Fruit fly (Drosophila melanogaster) whole organism, embryonic: ENCODE data around the gene CG15643.

Experiments used
- Aef1 ChIP-seq: fragments of 200-800 bp; sonication (Bioruptor generic); IDR thresholded peaks from 3 replicates; pipeline ENCODE4 v1.3.6; 2022; ENCODE audit warnings: missing biosample characterization, missing genetic modification characterization
- Atf-2 ChIP-seq: fragments of 200-800 bp; sonication (Bioruptor generic); optimal IDR thresholded peaks from 2 replicates; lab custom pipeline; 2016; ENCODE audit warnings: missing biosample characterization, missing genetic modification characterization
- CG10147 ChIP-seq: fragments of 200-800 bp; sonication (Bioruptor generic); optimal IDR thresholded peaks from 2 replicates; lab custom pipeline; 2019; ENCODE audit warnings: missing biosample characterization, mild to moderate bottlenecking, missing genetic modification characterization, moderate library complexity
- CG10543 ChIP-seq: fragments of 200-800 bp; sonication (Bioruptor generic); optimal IDR thresholded peaks from 3 replicates; lab custom pipeline; 2017; ENCODE audit warnings: missing biosample characterization, mild to moderate bottlenecking, missing genetic modification characterization, moderate library complexity
- CG11456 ChIP-seq: fragments of 200-800 bp; sonication (Bioruptor generic); IDR thresholded peaks from 3 replicates; pipeline ENCODE4 v1.3.6; 2022; ENCODE audit warnings: missing biosample characterization, missing genetic modification characterization
- CG12299 ChIP-seq: fragments of 200-800 bp; sonication (Bioruptor generic); optimal IDR thresholded peaks from 2 replicates; lab custom pipeline; 2018; ENCODE audit warnings: missing biosample characterization, mild to moderate bottlenecking, missing genetic modification characterization
- CG12659 ChIP-seq: fragments of 200-800 bp; sonication (Bioruptor generic); optimal IDR thresholded peaks from 3 replicates; lab custom pipeline; 2017; ENCODE audit warnings: mild to moderate bottlenecking, missing biosample characterization, missing genetic modification reagents, missing genetic modification characterization
- CG14014 ChIP-seq: fragments of 200-800 bp; sonication (Bioruptor generic); IDR thresholded peaks from 2 replicates; pipeline ENCODE4 v1.3.6; 2022; ENCODE audit warnings: missing biosample characterization, missing genetic modification characterization
- CG14667 ChIP-seq: fragments of 200-800 bp; sonication (Bioruptor generic); IDR thresholded peaks from 2 replicates; pipeline ENCODE4 v1.3.6; 2022; ENCODE audit warnings: missing biosample characterization, missing genetic modification characterization
- CG17186 ChIP-seq: fragments of 200-800 bp; sonication (Bioruptor generic); optimal IDR thresholded peaks from 3 replicates; lab custom pipeline; 2017; ENCODE audit warnings: missing biosample characterization, missing genetic modification reagents, missing genetic modification characterization
- CG2199 ChIP-seq: fragments of 200-800 bp; sonication (Bioruptor generic); IDR thresholded peaks from 3 replicates; pipeline ENCODE4 v1.3.6; 2022; ENCODE audit warnings: missing biosample characterization, missing genetic modification characterization
- CG4328 ChIP-seq: fragments of 200-800 bp; sonication (Bioruptor generic); optimal IDR thresholded peaks from 3 replicates; lab custom pipeline; 2017; ENCODE audit warnings: missing biosample characterization, missing genetic modification reagents, missing genetic modification characterization
- CG43689 ChIP-seq: fragments of 200-800 bp; sonication (Bioruptor generic); IDR thresholded peaks from 2 replicates; pipeline ENCODE4 v1.3.6; 2022; ENCODE audit warnings: missing biosample characterization, missing genetic modification characterization
- CG5180 ChIP-seq: fragments of 200-800 bp; sonication (Bioruptor generic); optimal IDR thresholded peaks from 3 replicates; lab custom pipeline; 2017; ENCODE audit warnings: missing biosample characterization, missing genetic modification characterization, mild to moderate bottlenecking, moderate library complexity, missing genetic modification reagents
- CG7372 ChIP-seq: fragments of 200-800 bp; sonication (Bioruptor generic); IDR thresholded peaks from 2 replicates; pipeline ENCODE4 v1.3.6; 2022; ENCODE audit warnings: missing biosample characterization, missing genetic modification characterization
- CG7786 ChIP-seq: fragments of 200-800 bp; sonication (Bioruptor generic); optimal IDR thresholded peaks from 2 replicates; lab custom pipeline; 2016; ENCODE audit warnings: missing biosample characterization, missing genetic modification characterization
- CG8089 ChIP-seq: fragments of 200-800 bp; sonication (Bioruptor generic); optimal IDR thresholded peaks from 3 replicates; lab custom pipeline; 2016; ENCODE audit warnings: missing biosample characterization, missing genetic modification characterization
- CG8281 ChIP-seq: fragments of 200-800 bp; sonication (Bioruptor generic); optimal IDR thresholded peaks from 2 replicates; lab custom pipeline; 2018; ENCODE audit warnings: missing biosample characterization, mild to moderate bottlenecking, missing genetic modification characterization, moderate library complexity
- CG8478 ChIP-seq: fragments of >200 bp; optimal IDR thresholded peaks from 2 replicates; lab custom pipeline; 2018
- Deaf1 ChIP-seq: fragments of 200-800 bp; optimal IDR thresholded peaks from 3 replicates; lab custom pipeline; 2019; ENCODE audit warnings: missing biosample characterization, mild to moderate bottlenecking, missing genetic modification characterization, moderate library complexity
- Dip3 ChIP-seq: fragments of 200-800 bp; sonication (Bioruptor generic); optimal IDR thresholded peaks from 3 replicates; lab custom pipeline; 2016; ENCODE audit warnings: missing biosample characterization, missing genetic modification characterization
- Fer2 ChIP-seq: fragments of 200-800 bp; sonication (Bioruptor generic); optimal IDR thresholded peaks from 2 replicates; lab custom pipeline; 2018; ENCODE audit warnings: missing biosample characterization, mild to moderate bottlenecking, missing genetic modification characterization, moderate library complexity
- HLH3B ChIP-seq: fragments of 200-800 bp; sonication (Bioruptor generic); IDR thresholded peaks from 2 replicates; pipeline ENCODE4 v1.3.6; 2022; ENCODE audit warnings: missing biosample characterization, missing genetic modification characterization
- HmgZ ChIP-seq: fragments of 200-800 bp; sonication (Bioruptor generic); optimal IDR thresholded peaks from 2 replicates; lab custom pipeline; 2018; ENCODE audit warnings: missing biosample characterization, mild to moderate bottlenecking, missing genetic modification characterization
- Hmr ChIP-seq: fragments of 200-800 bp; sonication (Bioruptor generic); optimal IDR thresholded peaks from 3 replicates; lab custom pipeline; 2017; ENCODE audit warnings: mild to moderate bottlenecking, missing biosample characterization, missing genetic modification reagents, missing genetic modification characterization
- Hr51 ChIP-seq, 2 experiments: fragments of 200-800 bp; sonication (Bioruptor generic); optimal IDR thresholded peaks; 2 replicates in 1 of 2; 3 replicates in 1 of 2; lab custom pipeline; 2016 to 2018; ENCODE audit warnings: missing biosample characterization in 2 of 2, missing genetic modification characterization in 2 of 2, mild to moderate bottlenecking in 1 of 2, moderate library complexity in 1 of 2
- NK7.1 ChIP-seq: fragments of 200-800 bp; sonication (Bioruptor generic); optimal IDR thresholded peaks from 3 replicates; lab custom pipeline; 2016; ENCODE audit warnings: missing biosample characterization, missing genetic modification characterization
- PHDP ChIP-seq: fragments of 200-800 bp; sonication (Bioruptor generic); optimal IDR thresholded peaks from 3 replicates; lab custom pipeline; 2018; ENCODE audit warnings: missing biosample characterization, mild to moderate bottlenecking, missing genetic modification characterization, moderate library complexity
- Ptx1 ChIP-seq: fragments of 200-800 bp; sonication (Bioruptor generic); IDR thresholded peaks from 2 replicates; pipeline ENCODE4 v1.3.6; 2022; ENCODE audit warnings: missing biosample characterization, missing genetic modification characterization
- Rfx ChIP-seq: fragments of 200-800 bp; sonication (Bioruptor generic); IDR thresholded peaks from 2 replicates; pipeline ENCODE4 v1.3.6; 2022; ENCODE audit warnings: missing biosample characterization, missing genetic modification characterization
- Rx ChIP-seq: fragments of 200-800 bp; sonication (Bioruptor generic); IDR thresholded peaks from 2 replicates; pipeline ENCODE4 v1.3.6; 2022; ENCODE audit warnings: missing biosample characterization, missing genetic modification characterization
- Usf ChIP-seq: fragments of 200-800 bp; sonication (Bioruptor generic); optimal IDR thresholded peaks from 2 replicates; lab custom pipeline; 2017; ENCODE audit warnings: missing genotype, missing biosample characterization, missing genetic modification characterization
- ac ChIP-seq: fragments of 200-800 bp; sonication (Bioruptor generic); optimal IDR thresholded peaks from 3 replicates; lab custom pipeline; 2017; ENCODE audit warnings: missing biosample characterization, mild to moderate bottlenecking, missing genetic modification characterization
- eyg ChIP-seq: fragments of 200-800 bp; sonication (Bioruptor generic); optimal IDR thresholded peaks from 3 replicates; lab custom pipeline; 2016; ENCODE audit warnings: missing biosample characterization, missing genetic modification characterization
- fd3F ChIP-seq: fragments of 200-800 bp; sonication (Bioruptor generic); optimal IDR thresholded peaks from 2 replicates; lab custom pipeline; 2018; ENCODE audit warnings: missing biosample characterization, mild to moderate bottlenecking, missing genetic modification characterization, moderate library complexity
- ftz-f1 ChIP-seq: fragments of 200-800 bp; sonication (Bioruptor generic); optimal IDR thresholded peaks from 2 replicates; lab custom pipeline; 2016; ENCODE audit warnings: missing biosample characterization, missing genetic modification characterization
- gem ChIP-seq: fragments of 200-800 bp; sonication (Bioruptor generic); optimal IDR thresholded peaks from 2 replicates; lab custom pipeline; 2019; ENCODE audit warnings: missing biosample characterization, mild to moderate bottlenecking, missing genetic modification characterization, moderate library complexity
- hbn ChIP-seq: fragments of 200-800 bp; sonication (Bioruptor generic); IDR thresholded peaks from 2 replicates; pipeline ENCODE4 v1.3.6; 2022; ENCODE audit warnings: missing biosample characterization, missing genetic modification characterization; ENCODE audit not compliant: partially characterized antibody
- nerfin-2 ChIP-seq: fragments of 200-800 bp; sonication (Bioruptor generic); IDR thresholded peaks from 2 replicates; pipeline ENCODE4 v1.3.6; 2022; ENCODE audit warnings: missing biosample characterization, missing genetic modification characterization; ENCODE audit not compliant: partially characterized antibody
- nom ChIP-seq: fragments of 200-800 bp; sonication (Bioruptor generic); optimal IDR thresholded peaks from 2 replicates; lab custom pipeline; 2017; ENCODE audit warnings: missing biosample characterization, missing genetic modification characterization, mild to moderate bottlenecking, moderate library complexity, missing genetic modification reagents
- ranshi ChIP-seq: fragments of 200-800 bp; sonication (Bioruptor generic); IDR thresholded peaks from 2 replicates; pipeline ENCODE4 v1.3.6; 2022; ENCODE audit warnings: missing biosample characterization, missing genetic modification characterization
- shn ChIP-seq: fragments of 200-800 bp; sonication (Bioruptor generic); optimal IDR thresholded peaks from 3 replicates; lab custom pipeline; 2016; ENCODE audit warnings: missing biosample characterization, missing genetic modification characterization
- slp2 ChIP-seq: fragments of 200-800 bp; sonication (Bioruptor generic); optimal IDR thresholded peaks from 2 replicates; lab custom pipeline; 2016; ENCODE audit warnings: missing biosample characterization, missing genetic modification characterization
- stwl ChIP-seq: fragments of 200-800 bp; sonication (Bioruptor generic); optimal IDR thresholded peaks from 3 replicates; lab custom pipeline; 2018; ENCODE audit warnings: missing biosample characterization, mild to moderate bottlenecking, missing genetic modification characterization, moderate library complexity
- tap ChIP-seq: fragments of 200-800 bp; optimal IDR thresholded peaks from 3 replicates; lab custom pipeline; 2019; ENCODE audit warnings: missing biosample characterization, mild to moderate bottlenecking, missing genetic modification characterization, moderate library complexity
- trem ChIP-seq: fragments of 200-800 bp; optimal IDR thresholded peaks from 3 replicates; lab custom pipeline; 2019; ENCODE audit warnings: missing biosample characterization, mild to moderate bottlenecking, missing genetic modification characterization, moderate library complexity

Gene CG15643

DNA sequence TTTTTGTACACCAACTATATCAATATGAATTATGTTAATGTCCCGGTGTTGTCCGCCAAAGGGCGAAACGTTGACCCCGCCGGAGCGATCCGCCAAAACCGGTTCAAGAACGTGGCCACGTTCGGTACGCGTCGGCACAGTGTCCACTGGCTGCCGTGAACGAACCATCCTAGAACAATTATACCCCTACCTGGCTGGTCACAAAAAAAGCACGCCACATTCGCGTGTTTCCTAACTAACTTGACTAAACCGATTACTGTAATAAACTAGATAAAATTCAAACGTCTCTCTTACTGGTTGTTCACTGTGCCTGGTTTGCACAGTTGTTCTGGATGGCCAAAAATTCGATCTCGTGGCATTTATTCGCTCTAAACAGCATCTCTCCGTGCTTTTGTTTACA, 7.6 kb upstream of the CG15643 start (continued):
- TF ChIP-seq CG12659 (GFP tag; lab: Kevin White, UChicago) (peak; percentile 91), CG8281 (tag; lab: Kevin White, UChicago) (peak; percentile 70), CG5180 (GFP tag; lab: Kevin White, UChicago) (peak; percentile 65), CG7786 (peak; percentile 93), hbn (GFP tag; lab: Robert Waterston, UW) (no peak), CG17186 (peak; percentile 52), PHDP (tag; lab: Kevin White, UChicago) (peak; percentile 90), nerfin-2 (GFP tag; lab: Robert Waterston, UW) (no peak), Usf (GFP tag; lab: Kevin White, UChicago) (peak; percentile 80), nom (GFP tag; lab: Kevin White, UChicago) (peak; percentile 91), CG12299 (tag; lab: Kevin White, UChicago) (peak; percentile 82), CG14014 (GFP tag; lab: Robert Waterston, UW) (peak; percentile 94), shn (GFP tag; lab: Kevin White, UChicago) (peak; percentile 84), ftz-f1 (GFP tag; lab: Kevin White, UChicago) (peak; percentile 73), NK7.1 (GFP tag; lab: Kevin White, UChicago) (peak; percentile 77), HLH3B (peak; percentile 86), CG2199 (no peak), Deaf1 (tag; lab: Kevin White, UChicago) (peak; percentile 65), CG10543 (peak; percentile 88), Atf-2 (GFP tag; lab: Kevin White, UChicago) (peak; percentile 83), CG43689 (GFP tag; lab: Robert Waterston, UW) (peak; percentile 69), CG10147 (GFP tag; lab: Kevin White, UChicago) (peak; percentile 88), gem (tag; lab: Kevin White, UChicago) (peak; percentile 91), tap (peak; percentile 82), Ptx1 (peak; percentile 90), HmgZ (tag; lab: Kevin White, UChicago) (peak; percentile 94), CG7372 (GFP tag; lab: Robert Waterston, UW) (peak; percentile 92), trem (tag; lab: Kevin White, UChicago) (peak; percentile 70), eyg (GFP tag; lab: Kevin White, UChicago) (peak; percentile 84), Aef1 (GFP tag; lab: Robert Waterston, UW) (peak; percentile 93), Hr51 (GFP tag; optimal IDR thresholded peaks at IDR 0.05; lab: Kevin White, UChicago) (peak in 1 of 2 experiments; percentile 88), Rx (GFP tag; lab: Robert Waterston, UW) (peak; percentile 87), CG4328 (GFP tag; lab: Kevin White, UChicago) (peak; percentile 64), Rfx (GFP tag; lab: Robert Waterston, UW) (peak; percentile 98), ac (GFP tag; lab: Kevin White, UChicago) (peak; percentile 70), Fer2 (tag; lab: Kevin White, UChicago) (peak; percentile 82), Hmr (GFP tag; lab: Kevin White, UChicago) (peak; percentile 93), CG11456 (GFP tag; lab: Robert Waterston, UW) (peak; percentile 96), ranshi (peak; percentile 93), slp2 (GFP tag; lab: Kevin White, UChicago) (peak; percentile 83), CG8089 (GFP tag; lab: Kevin White, UChicago) (peak; percentile 86), Dip3 (GFP tag; lab: Kevin White, UChicago) (peak; percentile 96), fd3F (peak; percentile 89), CG14667 (GFP tag; lab: Robert Waterston, UW) (peak; percentile 90), CG8478 (lab: Kevin White, UChicago) (no peak), stwl (tag; lab: Kevin White, UChicago) (no peak)
- TF ChIP-seq, all 482 proteins: peak for 410
